Fruit fly (Drosophila melanogaster): ENCODE measurements around the gene CG14636.
A peak's percentile ranks its signal among the peaks of the same experiment; 100 is the strongest.

CG14636 gene

DNA sequence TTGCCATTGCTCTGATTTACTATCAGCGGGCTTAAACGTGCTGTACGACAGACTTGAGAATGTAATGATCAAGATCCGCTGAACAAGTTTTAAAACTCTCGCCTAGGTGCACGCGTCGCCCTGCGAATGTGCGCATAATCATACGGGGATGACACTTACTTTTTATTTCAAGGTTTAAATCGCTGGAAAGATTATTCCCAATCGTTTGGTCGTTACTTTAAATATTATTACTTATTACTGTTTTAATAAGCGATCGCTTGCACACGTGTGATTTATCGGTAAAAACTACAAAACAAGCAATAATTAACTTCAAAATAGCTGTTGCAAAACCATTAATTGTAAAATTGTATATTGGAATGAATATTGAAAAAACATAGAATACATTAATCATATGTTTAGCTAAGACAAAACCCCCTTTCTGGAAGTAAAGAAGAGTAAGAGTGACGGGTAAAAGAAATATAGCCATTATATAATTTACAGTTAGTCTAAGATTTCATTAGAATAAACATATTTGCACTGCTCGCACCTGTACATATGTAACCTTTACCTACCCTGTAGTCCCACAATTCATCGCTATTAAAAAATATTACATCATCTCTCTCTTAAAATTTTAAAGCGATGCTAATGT is 14.1 kb upstream of the CG14636 start, which contains the start of gene DhpD (continued):
- TF ChIP-seq eg (GFP tag; IDR thresholded peaks at IDR 0.05), result peak; percentile 84
- peak; percentile 83 for TF ChIP-seq cyc (GFP tag; optimal IDR thresholded peaks at IDR 0.05)
- TF ChIP-seq OdsH (GFP tag; optimal IDR thresholded peaks at IDR 0.05), result no peak
- TF ChIP-seq topi (GFP tag; optimal IDR thresholded peaks at IDR 0.05), result peak; percentile 85
- no peak for TF ChIP-seq Hr38 (GFP tag; optimal IDR thresholded peaks at IDR 0.05)
- TF ChIP-seq CG6163 (GFP tag; IDR thresholded peaks at IDR 0.05), result peak; percentile 86
- no peak for TF ChIP-seq CG16779 (tag; optimal IDR thresholded peaks at IDR 0.05)
- peak; percentile 56 for TF ChIP-seq CG7368 (GFP tag; optimal IDR thresholded peaks at IDR 0.05)
- peak; percentile 65 for TF ChIP-seq CG8319 (GFP tag; optimal IDR thresholded peaks at IDR 0.05)
- TF ChIP-seq fd85E (GFP tag; optimal IDR thresholded peaks at IDR 0.05), result peak; percentile 9
- peak; percentile 84 for TF ChIP-seq acj6 (GFP tag; optimal IDR thresholded peaks at IDR 0.05)
- TF ChIP-seq Smox (GFP tag; optimal IDR thresholded peaks at IDR 0.05), result no peak
- peak; percentile 47 for TF ChIP-seq CG11294 (GFP tag; IDR thresholded peaks at IDR 0.05)
- no peak for TF ChIP-seq CG9139 (GFP tag; optimal IDR thresholded peaks at IDR 0.05)
- peak; percentile 76 for TF ChIP-seq CG8632 (GFP tag; optimal IDR thresholded peaks at IDR 0.05)
- peak; percentile 58 for TF ChIP-seq fd59A (GFP tag; optimal IDR thresholded peaks at IDR 0.05)
- TF ChIP-seq vri (GFP tag; optimal IDR thresholded peaks at IDR 0.05), result peak; percentile 83

DNA sequence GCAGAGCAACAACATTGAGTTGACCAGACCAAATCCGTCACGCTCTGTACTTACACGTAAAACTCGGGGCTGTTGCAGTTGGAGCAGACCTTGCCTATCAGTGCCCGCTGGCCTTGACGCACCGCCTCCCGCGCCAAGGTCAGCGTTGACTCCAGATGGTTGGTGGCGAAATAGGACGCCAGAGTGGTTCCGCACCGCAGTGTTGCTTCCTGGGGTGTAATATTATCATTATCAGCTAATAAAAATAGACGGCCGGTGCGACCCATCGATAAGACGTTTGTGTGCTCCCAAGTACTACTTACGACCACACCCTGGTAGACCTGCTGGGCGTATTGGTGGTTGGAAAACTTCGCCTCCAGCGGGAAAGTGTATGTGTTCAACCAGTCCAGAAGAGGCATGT is 13.3 kb upstream of the CG14636 start:
- TF ChIP-seq svp (GFP tag), result peak; percentile 84
- TF ChIP-seq OdsH (GFP tag; optimal IDR thresholded peaks at IDR 0.05), result no peak
- TF ChIP-seq CG6276 (GFP tag; optimal IDR thresholded peaks at IDR 0.05), result no peak

DNA sequence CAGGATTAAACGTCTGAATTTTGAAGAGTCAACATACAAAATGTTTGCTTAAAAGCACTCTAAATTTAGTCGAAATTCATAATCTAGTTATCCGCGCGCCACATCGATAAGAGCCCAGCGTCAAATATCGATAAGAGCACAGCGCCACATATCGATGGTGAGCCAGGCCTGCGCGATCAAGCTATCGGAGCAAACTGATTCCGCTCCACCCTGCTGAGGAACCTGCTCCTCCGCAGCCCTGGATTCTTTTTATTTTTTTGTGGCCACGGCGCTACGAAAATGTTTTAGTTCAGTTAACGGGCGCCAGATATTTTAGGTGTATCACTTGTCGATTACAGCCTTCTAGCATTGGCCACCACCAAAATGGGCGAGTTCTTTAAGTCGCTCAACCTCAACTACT is 5.7 kb upstream of the CG14636 start:
- TF ChIP-seq Sox14 (GFP tag; optimal IDR thresholded peaks at IDR 0.05) (peak; percentile 48), dac (GFP tag; optimal IDR thresholded peaks at IDR 0.05) (no peak), CG31627 (GFP tag; optimal IDR thresholded peaks at IDR 0.05) (peak; percentile 26), CG32006 (GFP tag; optimal IDR thresholded peaks at IDR 0.05) (no peak), esn (GFP tag; optimal IDR thresholded peaks at IDR 0.05) (peak; percentile 32), fd59A (GFP tag; optimal IDR thresholded peaks at IDR 0.05) (no peak), CG6163 (GFP tag; IDR thresholded peaks at IDR 0.05) (peak; percentile 27; the same call in 1 of the 3 replicates), CG10631 (GFP tag; optimal IDR thresholded peaks at IDR 0.05) (no peak), cyc (GFP tag; optimal IDR thresholded peaks at IDR 0.05) (peak; percentile 20), Hr4 (GFP tag; optimal IDR thresholded peaks at IDR 0.05) (no peak), CG15336 (GFP tag; IDR thresholded peaks at IDR 0.05) (no peak), CG16779 (tag; optimal IDR thresholded peaks at IDR 0.05) (no peak), CG34406 (GFP tag; optimal IDR thresholded peaks at IDR 0.05) (no peak), CG3032 (tag; optimal IDR thresholded peaks at IDR 0.05) (peak; percentile 44)

DNA sequence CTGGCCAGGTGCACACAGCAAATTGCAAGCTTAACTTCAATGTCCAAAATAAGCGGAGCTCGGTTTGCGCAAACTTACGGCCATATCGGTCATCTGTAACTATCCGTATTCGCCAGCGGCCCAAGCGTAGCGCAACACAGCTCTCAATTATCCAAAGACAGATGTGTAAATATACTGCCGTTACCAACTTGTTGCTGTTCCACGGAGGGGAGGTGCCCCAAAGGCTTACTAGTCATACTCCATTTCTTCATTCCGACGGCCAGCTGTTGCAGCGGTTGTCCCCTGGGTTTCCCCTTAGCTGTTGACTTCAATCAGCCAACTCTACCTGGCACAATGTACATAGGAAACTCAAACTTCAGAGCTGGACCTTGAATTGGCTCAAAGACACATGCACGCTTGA is 4.9 kb upstream of the CG14636 start, which contains the start of gene CG31516:
TSS of gene CG31516 (minus strand) at position 101 of the 400 bp plus-strand sequence.
- TF ChIP-seq Lpt (GFP tag; optimal IDR thresholded peaks at IDR 0.05) (no peak), lz (GFP tag; optimal IDR thresholded peaks at IDR 0.05) (no peak), esn (GFP tag; optimal IDR thresholded peaks at IDR 0.05) (no peak), CG3919 (GFP tag; optimal IDR thresholded peaks at IDR 0.05) (no peak), CG31627 (GFP tag; optimal IDR thresholded peaks at IDR 0.05) (no peak), vri (GFP tag; optimal IDR thresholded peaks at IDR 0.05) (no peak), fd85E (GFP tag; optimal IDR thresholded peaks at IDR 0.05) (no peak), Sox102F (GFP tag; optimal IDR thresholded peaks at IDR 0.05) (no peak), CG6854 (GFP tag; optimal IDR thresholded peaks at IDR 0.05) (no peak), ss (GFP tag; optimal IDR thresholded peaks at IDR 0.05) (no peak), Smox (GFP tag; optimal IDR thresholded peaks at IDR 0.05) (no peak), CG11762 (GFP tag; optimal IDR thresholded peaks at IDR 0.05; ENCODE audit: insufficient read depth) (no peak), cyc (GFP tag; optimal IDR thresholded peaks at IDR 0.05) (no peak), net (GFP tag; optimal IDR thresholded peaks at IDR 0.05) (no peak), Blimp-1 (GFP tag; optimal IDR thresholded peaks at IDR 0.05) (no peak)
